Worm (Caenorhabditis elegans) whole organism, L4/young adult: ENCODE data around the gene rol-8.

Experiments
- dao-5 ChIP-seq: sonication (generic microtip); optimal IDR thresholded peaks from 2 replicates; lab custom pipeline; 2016; ENCODE audit warnings: missing genotype, missing genetic modification characterization, moderate library complexity, missing compliant biosample characterization
- him-1 ChIP-seq: sonication (generic microtip); optimal IDR thresholded peaks from 2 replicates; lab custom pipeline; 2016; ENCODE audit warnings: missing genotype, missing genetic modification reagents, missing genetic modification characterization, missing compliant biosample characterization

DNA sequence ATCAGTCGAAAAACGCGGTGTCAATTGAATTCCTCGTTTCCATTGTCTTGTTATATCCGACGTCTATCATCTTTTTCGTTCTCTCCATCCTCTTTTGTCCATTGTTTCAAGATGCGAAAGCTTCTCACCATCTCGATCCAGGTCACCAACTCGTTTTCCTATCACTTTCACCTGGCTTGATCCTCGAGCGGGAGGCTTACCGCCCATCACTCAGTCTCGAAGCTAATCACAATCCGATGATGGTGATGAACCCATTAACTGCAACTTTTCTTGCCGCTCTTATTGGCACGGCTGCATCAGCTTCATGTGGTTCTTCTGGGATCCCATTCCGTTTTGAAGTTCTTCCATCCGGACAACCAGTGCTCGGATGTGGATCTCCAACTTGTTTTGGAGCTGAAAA, 13.0 kb upstream of the rol-8 start, which contains the start of gene wrt-1:
- TF ChIP-seq dao-5 (tag; lab: Kevin White, UChicago) (no peak), him-1 (tag; lab: Kevin White, UChicago) (no peak)
